Fruit fly (Drosophila melanogaster): Measurements from ENCODE around the gene PIG-P.
A peak's percentile ranks its signal among the peaks of the same experiment; 100 is the strongest.

Gene PIG-P

DNA sequence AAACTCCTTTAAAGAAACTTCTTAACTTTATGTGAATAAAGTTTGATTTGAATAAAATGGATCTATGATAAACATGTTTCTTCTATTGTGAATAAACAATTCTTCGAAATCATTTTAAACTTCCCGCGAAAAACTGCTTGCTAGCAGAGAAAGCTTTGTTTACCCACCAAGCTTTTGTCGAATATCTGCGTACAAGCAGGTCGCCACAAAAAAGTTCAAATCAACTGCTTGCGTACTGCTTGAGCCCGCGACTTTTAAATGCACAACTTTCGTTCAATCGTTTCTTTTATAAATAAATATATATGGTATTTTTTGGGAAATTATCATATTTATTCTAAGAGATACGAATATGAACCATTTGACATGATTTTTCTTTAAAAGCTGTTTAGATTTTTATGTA, 45.4 kb upstream of the PIG-P start (continued):
- TF ChIP-seq eyg (GFP tag; optimal IDR thresholded peaks at IDR 0.05): no peak
- TF ChIP-seq ap (GFP tag; IDR thresholded peaks at IDR 0.05): no peak
- TF ChIP-seq HmgZ (tag; optimal IDR thresholded peaks at IDR 0.05): peak; percentile 62
- TF ChIP-seq CG15514 (GFP tag; optimal IDR thresholded peaks at IDR 0.05): peak; percentile 3
- peak; percentile 65 for TF ChIP-seq CG11504 (tag; optimal IDR thresholded peaks at IDR 0.05)
- TF ChIP-seq corto (GFP tag; optimal IDR thresholded peaks at IDR 0.05): no peak
- TF ChIP-seq chinmo (GFP tag; IDR thresholded peaks at IDR 0.05; ENCODE audit: partially characterized antibody): peak; percentile 81; the same call in 2 of the 4 replicates
- no peak for TF ChIP-seq stwl (tag; optimal IDR thresholded peaks at IDR 0.05)
- TF ChIP-seq CG14050 (GFP tag; IDR thresholded peaks at IDR 0.05): no peak
- TF ChIP-seq Opbp (GFP tag; IDR thresholded peaks at IDR 0.05; ENCODE audit: partially characterized antibody): peak; percentile 17; the same call in 1 of the 3 replicates
- no peak for TF ChIP-seq sc (optimal IDR thresholded peaks at IDR 0.05)
- TF ChIP-seq sc (GFP tag; optimal IDR thresholded peaks at IDR 0.05): no peak
- TF ChIP-seq Bgb (GFP tag; IDR thresholded peaks at IDR 0.05; ENCODE audit: partially characterized antibody): no peak; the same call in 1 of the 2 replicates
- TF ChIP-seq tll (GFP tag; optimal IDR thresholded peaks at IDR 0.05): no peak
- peak; percentile 99 for TF ChIP-seq CG31365 (tag; optimal IDR thresholded peaks at IDR 0.05)
- TF ChIP-seq CG14441 (GFP tag; IDR thresholded peaks at IDR 0.05): no peak
- TF ChIP-seq E2f2 (GFP tag; IDR thresholded peaks at IDR 0.05): peak; percentile 100
- peak; percentile 42; the same call in 1 of the 3 replicates for TF ChIP-seq knrl (GFP tag; IDR thresholded peaks at IDR 0.05; ENCODE audit: partially characterized antibody)
- peak; percentile 34 for TF ChIP-seq Nf-YC (tag; optimal IDR thresholded peaks at IDR 0.05)
- TF ChIP-seq CTCF (GFP tag; optimal IDR thresholded peaks at IDR 0.05): peak; percentile 48
- TF ChIP-seq Med (GFP tag): peak; percentile 52
- no peak for TF ChIP-seq gcm2 (GFP tag; optimal IDR thresholded peaks at IDR 0.05)
- peak; percentile 31 for TF ChIP-seq CG1603 (tag; optimal IDR thresholded peaks at IDR 0.05)
- peak; percentile 94 for TF ChIP-seq sd (tag; optimal IDR thresholded peaks at IDR 0.05)
- peak; percentile 57 for TF ChIP-seq CG2712 (tag; optimal IDR thresholded peaks at IDR 0.05)

dm6 chr3R:26099238-26099637, 41.2 kb upstream of the PIG-P start:
- TF ChIP-seq vnd (GFP tag; IDR thresholded peaks at IDR 0.05; ENCODE audit: partially characterized antibody) (no peak), Ets65A (GFP tag) (peak; percentile 45), disco-r (GFP tag; optimal IDR thresholded peaks at IDR 0.05) (peak; percentile 20), Rfx (GFP tag; IDR thresholded peaks at IDR 0.05) (peak; percentile 6; the same call in 1 of the 2 replicates), fru (optimal IDR thresholded peaks at IDR 0.05) (no peak), Fer3 (tag; optimal IDR thresholded peaks at IDR 0.05) (no peak), trem (tag; optimal IDR thresholded peaks at IDR 0.05) (no peak), Bgb (GFP tag; IDR thresholded peaks at IDR 0.05; ENCODE audit: partially characterized antibody) (no peak), Dip3 (GFP tag; optimal IDR thresholded peaks at IDR 0.05) (peak; percentile 25), Antp (GFP tag; optimal IDR thresholded peaks at IDR 0.05) (peak; percentile 24), HLHmδ (GFP tag; optimal IDR thresholded peaks at IDR 0.05) (no peak), HmgZ (tag; optimal IDR thresholded peaks at IDR 0.05) (peak; percentile 3), CG2116 (GFP tag; optimal IDR thresholded peaks at IDR 0.05) (no peak), NC2α (GFP tag; optimal IDR thresholded peaks at IDR 0.05) (no peak), D (optimal IDR thresholded peaks at IDR 0.05) (peak; percentile 54), D (GFP tag; optimal IDR thresholded peaks at IDR 0.05) (no peak), Drgx (GFP tag; IDR thresholded peaks at IDR 0.05) (peak; percentile 27; the same call in 1 of the 2 replicates), sc (optimal IDR thresholded peaks at IDR 0.05) (no peak), sc (GFP tag; optimal IDR thresholded peaks at IDR 0.05) (no peak), Dref (GFP tag; IDR thresholded peaks at IDR 0.05) (no peak), CG8290 (GFP tag; optimal IDR thresholded peaks at IDR 0.05) (no peak), CG8290 (tag; optimal IDR thresholded peaks at IDR 0.05) (peak in 1 of 2 experiments; percentile 40), CG30431 (GFP tag; optimal IDR thresholded peaks at IDR 0.05) (no peak), dati (GFP tag; IDR thresholded peaks at IDR 0.05) (no peak), CG16815 (GFP tag; optimal IDR thresholded peaks at IDR 0.05) (no peak), Bteb2 (GFP tag; optimal IDR thresholded peaks at IDR 0.05) (peak; percentile 38), scrt (GFP tag; optimal IDR thresholded peaks at IDR 0.05) (no peak), zf30C (GFP tag; optimal IDR thresholded peaks at IDR 0.05) (no peak), CG12071 (GFP tag; optimal IDR thresholded peaks at IDR 0.05) (peak; percentile 46), pb (GFP tag; optimal IDR thresholded peaks at IDR 0.05) (no peak), E2f1 (GFP tag; IDR thresholded peaks at IDR 0.05) (no peak)

Measured in whole organism, embryonic.